Fruit fly (Drosophila melanogaster) whole organism, embryonic: ENCODE results near the gene Zdhhc8.

ENCODE experiments used
- ATbp ChIP-seq: fragments of 200-800 bp; sonication (Bioruptor generic); optimal IDR thresholded peaks from 2 replicates; lab custom pipeline; 2017; ENCODE audit warnings: missing biosample characterization, mild to moderate bottlenecking, missing genetic modification characterization, missing genetic modification reagents
- Atf3 ChIP-seq: fragments of 200-800 bp; sonication (Bioruptor generic); optimal IDR thresholded peaks from 3 replicates; lab custom pipeline; 2016; ENCODE audit warnings: missing biosample characterization, missing genetic modification characterization
- CG10267 ChIP-seq: fragments of 200-800 bp; sonication (Bioruptor generic); optimal IDR thresholded peaks from 2 replicates; lab custom pipeline; 2018; ENCODE audit warnings: missing biosample characterization, mild to moderate bottlenecking, missing genetic modification characterization, moderate library complexity
- CG10979 ChIP-seq: fragments of 200-800 bp; sonication (Bioruptor generic); optimal IDR thresholded peaks from 2 replicates; lab custom pipeline; 2018; ENCODE audit warnings: missing biosample characterization, mild to moderate bottlenecking, missing genetic modification characterization, moderate library complexity
- CG11085 ChIP-seq: fragments of 200-800 bp; sonication (Bioruptor generic); IDR thresholded peaks from 2 replicates; pipeline ENCODE4 v1.3.6; 2022; ENCODE audit warnings: missing biosample characterization, missing genetic modification characterization
- CG11093 ChIP-seq: fragments of 200-800 bp; sonication (Bioruptor generic); IDR thresholded peaks from 3 replicates; pipeline ENCODE4 v1.3.6; 2022; ENCODE audit warnings: missing biosample characterization, missing genetic modification characterization
- CG12219 ChIP-seq: fragments of 200-800 bp; sonication (Bioruptor generic); optimal IDR thresholded peaks from 3 replicates; lab custom pipeline; 2018; ENCODE audit warnings: missing biosample characterization, mild to moderate bottlenecking, missing genetic modification characterization
- CG12236 ChIP-seq: fragments of 200-800 bp; sonication (Bioruptor generic); optimal IDR thresholded peaks from 2 replicates; lab custom pipeline; 2016; ENCODE audit warnings: missing biosample characterization, missing genetic modification characterization
- CG1233 ChIP-seq: fragments of 200-800 bp; sonication (Bioruptor generic); optimal IDR thresholded peaks from 4 replicates; lab custom pipeline; 2018; ENCODE audit warnings: missing biosample characterization, mild to moderate bottlenecking, missing genetic modification characterization
- CG13296 ChIP-seq: fragments of 200-800 bp; sonication (Bioruptor generic); optimal IDR thresholded peaks from 3 replicates; lab custom pipeline; 2018; ENCODE audit warnings: missing biosample characterization, mild to moderate bottlenecking, missing genetic modification characterization
- CG18764 ChIP-seq: fragments of 200-800 bp; sonication (Bioruptor generic); optimal IDR thresholded peaks from 3 replicates; lab custom pipeline; 2016; ENCODE audit warnings: missing biosample characterization, missing genetic modification characterization
- CG3838 ChIP-seq: fragments of 200-800 bp; sonication (Bioruptor generic); optimal IDR thresholded peaks from 3 replicates; lab custom pipeline; 2016; ENCODE audit warnings: missing biosample characterization, missing genetic modification characterization
- CG4730 ChIP-seq: fragments of 200-800 bp; sonication (Bioruptor generic); IDR thresholded peaks from 2 replicates; pipeline ENCODE4 v1.3.6; 2022; ENCODE audit warnings: missing biosample characterization, missing genetic modification characterization
- CG5245 ChIP-seq: fragments of 200-800 bp; sonication (Bioruptor generic); optimal IDR thresholded peaks from 3 replicates; lab custom pipeline; 2016; ENCODE audit warnings: missing biosample characterization, missing genetic modification characterization
- CG6689 ChIP-seq: fragments of 200-800 bp; sonication (Bioruptor generic); IDR thresholded peaks from 2 replicates; pipeline ENCODE4 v1.3.6; 2022; ENCODE audit warnings: missing biosample characterization, missing genetic modification characterization
- D19A ChIP-seq: fragments of 200-800 bp; optimal IDR thresholded peaks from 3 replicates; lab custom pipeline; 2019; ENCODE audit warnings: missing biosample characterization, mild to moderate bottlenecking, missing genetic modification characterization, moderate library complexity
- Doc2 ChIP-seq: fragments of 200-800 bp; sonication (Bioruptor generic); IDR thresholded peaks from 2 replicates; pipeline ENCODE4 v1.3.6; 2022; ENCODE audit warnings: missing biosample characterization, missing genetic modification characterization
- HLH3B ChIP-seq: fragments of 200-800 bp; sonication (Bioruptor generic); IDR thresholded peaks from 2 replicates; pipeline ENCODE4 v1.3.6; 2022; ENCODE audit warnings: missing biosample characterization, missing genetic modification characterization
- Hr3 ChIP-seq: fragments of 200-800 bp; sonication (Bioruptor generic); optimal IDR thresholded peaks from 3 replicates; lab custom pipeline; 2016; ENCODE audit warnings: missing biosample characterization, missing genetic modification characterization
- Med ChIP-seq: fragments of 200-800 bp; sonication (Bioruptor generic); peaks from one replicate; lab custom pipeline; 2016; ENCODE audit warnings: missing biosample characterization, missing genetic modification characterization, mild to moderate bottlenecking, inconsistent platforms, moderate library complexity
- Mes4 ChIP-seq: fragments of 200-800 bp; sonication (Bioruptor generic); optimal IDR thresholded peaks from 2 replicates; lab custom pipeline; 2016; ENCODE audit warnings: missing biosample characterization, missing genetic modification characterization
- NC2α ChIP-seq: fragments of 200-800 bp; sonication (Bioruptor generic); optimal IDR thresholded peaks from 2 replicates; lab custom pipeline; 2016; ENCODE audit warnings: missing biosample characterization, missing genetic modification characterization
- Ravus ChIP-seq: fragments of 200-800 bp; sonication (Bioruptor generic); IDR thresholded peaks from 2 replicates; pipeline ENCODE4 v1.3.6; 2022; ENCODE audit warnings: missing biosample characterization, missing genetic modification characterization
- Sry-β ChIP-seq: fragments of 200-800 bp; sonication (Bioruptor generic); optimal IDR thresholded peaks from 2 replicates; lab custom pipeline; 2018; ENCODE audit warnings: missing biosample characterization, mild to moderate bottlenecking, missing genetic modification characterization, moderate library complexity
- ase ChIP-seq: fragments of 200-800 bp; sonication (Bioruptor generic); IDR thresholded peaks from 3 replicates; pipeline ENCODE4 v1.3.6; 2022; ENCODE audit warnings: missing biosample characterization, missing genetic modification characterization
- bbx ChIP-seq: fragments of 200-800 bp; sonication (Bioruptor generic); IDR thresholded peaks from 2 replicates; pipeline ENCODE4 v1.3.6; 2022; ENCODE audit warnings: missing biosample characterization, missing genetic modification characterization; ENCODE audit not compliant: partially characterized antibody
- corto ChIP-seq: fragments of 200-800 bp; sonication (Bioruptor generic); optimal IDR thresholded peaks from 2 replicates; lab custom pipeline; 2016; ENCODE audit warnings: missing biosample characterization, mild to moderate bottlenecking, missing genetic modification characterization, moderate library complexity
- dm ChIP-seq: fragments of 200-800 bp; sonication (Bioruptor generic); optimal IDR thresholded peaks from 3 replicates; lab custom pipeline; 2016; ENCODE audit warnings: missing biosample characterization, missing genetic modification characterization
- dmrt99B ChIP-seq: fragments of 200-800 bp; sonication (Bioruptor generic); optimal IDR thresholded peaks from 2 replicates; lab custom pipeline; 2018; ENCODE audit warnings: missing biosample characterization, mild to moderate bottlenecking, missing genetic modification characterization, moderate library complexity
- dpn ChIP-seq, 2 experiments: fragments of 200-800 bp; sonication (Bioruptor generic); optimal IDR thresholded peaks; 3 replicates each; lab custom pipeline; 2016; ENCODE audit warnings: missing biosample characterization in 2 of 2, missing genetic modification characterization in 2 of 2
- fu2 ChIP-seq: fragments of 200-800 bp; sonication (Bioruptor generic); optimal IDR thresholded peaks from 2 replicates; lab custom pipeline; 2016; ENCODE audit warnings: missing biosample characterization, missing genetic modification characterization
- grn ChIP-seq: fragments of 200-800 bp; sonication (Bioruptor generic); optimal IDR thresholded peaks from 3 replicates; lab custom pipeline; 2017; ENCODE audit warnings: missing biosample characterization, missing genetic modification characterization
- gt ChIP-seq: fragments of 200-800 bp; sonication (Bioruptor generic); IDR thresholded peaks from 2 replicates; pipeline ENCODE4 v1.3.6; 2022; ENCODE audit warnings: missing biosample characterization, missing genetic modification characterization
- hb ChIP-seq: fragments of 200-800 bp; sonication (Bioruptor generic); IDR thresholded peaks from 3 replicates; pipeline ENCODE4 v1.3.6; 2022; ENCODE audit warnings: missing biosample characterization, missing genetic modification characterization; ENCODE audit not compliant: partially characterized antibody
- hth ChIP-seq: fragments of >200 bp; optimal IDR thresholded peaks from 2 replicates; lab custom pipeline; 2017; ENCODE audit warnings: inconsistent platforms
- jigr1 ChIP-seq: fragments of 200-800 bp; sonication (Bioruptor generic); IDR thresholded peaks from 3 replicates; pipeline ENCODE4 v1.3.6; 2022; ENCODE audit warnings: missing biosample characterization, missing genetic modification characterization
- pho ChIP-seq: fragments of 200-800 bp; sonication (Bioruptor generic); optimal IDR thresholded peaks from 2 replicates; lab custom pipeline; 2016; ENCODE audit warnings: missing biosample characterization, missing genetic modification characterization
- phol ChIP-seq: fragments of 200-800 bp; sonication (Bioruptor generic); optimal IDR thresholded peaks from 3 replicates; lab custom pipeline; 2018; ENCODE audit warnings: missing biosample characterization, mild to moderate bottlenecking, missing genetic modification characterization, moderate library complexity
- pita ChIP-seq: fragments of 200-800 bp; sonication (Bioruptor generic); optimal IDR thresholded peaks from 2 replicates; lab custom pipeline; 2017; ENCODE audit warnings: missing biosample characterization, mild to moderate bottlenecking, missing genetic modification characterization
- pnt ChIP-seq: fragments of 200-800 bp; sonication (Bioruptor generic); optimal IDR thresholded peaks from 3 replicates; lab custom pipeline; 2016; ENCODE audit warnings: missing biosample characterization, missing genetic modification characterization
- repo ChIP-seq: fragments of 200-800 bp; sonication (Bioruptor generic); optimal IDR thresholded peaks from 2 replicates; lab custom pipeline; 2016; ENCODE audit warnings: missing biosample characterization, missing genetic modification characterization
- schlank ChIP-seq: fragments of 200-800 bp; sonication (Bioruptor generic); optimal IDR thresholded peaks from 2 replicates; lab custom pipeline; 2018; ENCODE audit warnings: missing biosample characterization, mild to moderate bottlenecking, missing genetic modification characterization
- sens-2 ChIP-seq: fragments of 200-800 bp; sonication (Bioruptor generic); IDR thresholded peaks from 2 replicates; pipeline ENCODE4 v1.3.6; 2022; ENCODE audit warnings: missing biosample characterization, missing genetic modification characterization
- seq ChIP-seq: fragments of 200-800 bp; sonication (Bioruptor generic); IDR thresholded peaks from 2 replicates; pipeline ENCODE4 v1.3.6; 2022; ENCODE audit warnings: missing biosample characterization, missing genetic modification characterization
- slp2 ChIP-seq: fragments of 200-800 bp; sonication (Bioruptor generic); optimal IDR thresholded peaks from 2 replicates; lab custom pipeline; 2016; ENCODE audit warnings: missing biosample characterization, missing genetic modification characterization
- stwl ChIP-seq: fragments of 200-800 bp; sonication (Bioruptor generic); optimal IDR thresholded peaks from 3 replicates; lab custom pipeline; 2018; ENCODE audit warnings: missing biosample characterization, mild to moderate bottlenecking, missing genetic modification characterization, moderate library complexity
- tap ChIP-seq: fragments of 200-800 bp; optimal IDR thresholded peaks from 3 replicates; lab custom pipeline; 2019; ENCODE audit warnings: missing biosample characterization, mild to moderate bottlenecking, missing genetic modification characterization, moderate library complexity
- tna ChIP-seq: fragments of 200-800 bp; sonication (Bioruptor generic); IDR thresholded peaks from 2 replicates; pipeline ENCODE4 v1.3.6; 2022; ENCODE audit warnings: missing biosample characterization, missing genetic modification characterization; ENCODE audit not compliant: partially characterized antibody
- trem ChIP-seq: fragments of 200-800 bp; optimal IDR thresholded peaks from 3 replicates; lab custom pipeline; 2019; ENCODE audit warnings: missing biosample characterization, mild to moderate bottlenecking, missing genetic modification characterization, moderate library complexity
- zfh2 ChIP-seq: fragments of 200-800 bp; sonication (Bioruptor generic); optimal IDR thresholded peaks from 2 replicates; lab custom pipeline; 2016; ENCODE audit warnings: missing biosample characterization, missing genetic modification characterization

Zdhhc8 gene

DNA sequence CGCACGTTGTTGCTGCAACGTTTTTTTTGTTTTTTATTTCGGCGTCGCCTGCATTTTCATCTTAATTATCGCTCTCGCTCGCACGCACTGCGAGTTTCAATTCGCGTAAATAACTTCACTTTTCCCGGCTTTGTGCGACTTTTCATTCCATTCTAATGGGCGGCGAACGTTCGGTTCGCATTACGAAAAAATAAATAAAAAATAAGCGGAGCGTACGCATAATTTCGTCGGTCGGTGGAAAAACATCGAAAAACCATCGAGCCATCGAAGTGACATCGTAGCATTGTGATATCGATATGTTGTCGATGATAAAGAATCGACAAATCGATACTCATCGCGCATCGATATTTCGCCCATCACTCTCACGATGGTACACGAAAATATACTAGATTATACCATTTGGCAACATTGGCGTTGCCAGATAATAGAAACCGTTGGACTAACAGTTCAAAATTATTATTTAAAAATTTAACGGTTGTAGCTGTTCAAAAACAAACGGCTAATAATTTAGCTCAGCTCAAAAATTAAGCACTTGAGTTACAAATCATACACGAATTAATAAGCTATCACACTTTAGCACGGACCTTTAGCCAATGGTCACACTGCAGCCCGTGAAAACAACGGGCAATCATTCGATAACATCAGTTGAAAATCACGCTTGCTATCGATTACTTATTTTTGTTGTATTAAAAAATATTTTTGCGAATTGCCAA is at the start of gene Zdhhc8, which contains the start of gene BCL7-like:
Gene Zdhhc8 (minus strand): TSS at position 232 of the 713 bp plus-strand sequence.
Gene BCL7-like (plus strand): TSS at position 639 of the 713 bp plus-strand sequence.
- TF ChIP-seq tap (tag; lab: Kevin White, UChicago) (no peak), Doc2 (no peak), sens-2 (GFP tag; lab: Robert Waterston, UW) (no peak), hth (lab: Kevin White, UChicago) (no peak), Atf3 (GFP tag; lab: Kevin White, UChicago) (no peak), CG12219 (GFP tag; lab: Kevin White, UChicago) (no peak), CG10267 (tag; lab: Kevin White, UChicago) (peak; percentile 61), bbx (GFP tag; lab: Robert Waterston, UW) (peak; percentile 99), Mes4 (GFP tag; lab: Kevin White, UChicago) (no peak), tna (peak; percentile 98), hb (GFP tag; lab: Robert Waterston, UW) (peak; percentile 99), Med (GFP tag; lab: Kevin White, UChicago) (peak; percentile 88), CG3838 (GFP tag; lab: Kevin White, UChicago) (peak; percentile 1), pita (GFP tag; lab: Kevin White, UChicago) (no peak), repo (no peak), grn (no peak), CG18764 (GFP tag; lab: Kevin White, UChicago) (peak; percentile 7), Hr3 (peak; percentile 41), ATbp (GFP tag; lab: Kevin White, UChicago) (no peak), CG4730 (GFP tag; lab: Robert Waterston, UW) (no peak), slp2 (GFP tag; lab: Kevin White, UChicago) (no peak), gt (GFP tag; lab: Robert Waterston, UW) (no peak), Ravus (GFP tag; lab: Robert Waterston, UW) (no peak), CG5245 (GFP tag; lab: Kevin White, UChicago) (no peak), jigr1 (GFP tag; lab: Robert Waterston, UW) (no peak), fu2 (GFP tag; lab: Kevin White, UChicago) (peak; percentile 41), CG13296 (no peak), stwl (tag; lab: Kevin White, UChicago) (peak; percentile 65), pho (GFP tag; lab: Kevin White, UChicago) (peak; percentile 14), pnt (GFP tag; lab: Kevin White, UChicago) (no peak), dmrt99B (tag; lab: Kevin White, UChicago) (no peak), Sry-β (GFP tag; lab: Kevin White, UChicago) (no peak), dm (GFP tag; lab: Kevin White, UChicago) (peak; percentile 22), schlank (tag; lab: Kevin White, UChicago) (no peak), HLH3B (0 out of 2 replicates have a peak, but pooled peaks have one; percentile 27), phol (tag; lab: Kevin White, UChicago) (peak; percentile 64), NC2α (GFP tag; lab: Kevin White, UChicago) (no peak), corto (no peak), CG6689 (no peak), CG11093 (GFP tag; lab: Robert Waterston, UW) (no peak), dpn (GFP tag; optimal IDR thresholded peaks at IDR 0.05; lab: Kevin White, UChicago) (peak; percentile 6 to 56), trem (tag; lab: Kevin White, UChicago) (peak; percentile 64), CG1233 (GFP tag; lab: Kevin White, UChicago) (no peak), CG11085 (GFP tag; lab: Robert Waterston, UW) (no peak), ase (GFP tag; lab: Robert Waterston, UW) (0 out of 3 replicates have a peak, but pooled peaks have one; percentile 25), zfh2 (peak; percentile 41), CG12236 (GFP tag; lab: Kevin White, UChicago) (no peak), CG10979 (tag; lab: Kevin White, UChicago) (no peak), seq (GFP tag; lab: Robert Waterston, UW) (no peak), D19A (tag; lab: Kevin White, UChicago) (no peak)
